Fruit fly (Drosophila melanogaster) whole organism, adult: ENCODE data around the gene Prx4.

Source experiments
- CG14711 ChIP-seq: fragments of 200-800 bp; sonication (Bioruptor generic); optimal IDR thresholded peaks from 2 replicates; lab custom pipeline; 2018; ENCODE audit warnings: missing biosample characterization, mild to moderate bottlenecking, missing genetic modification characterization, moderate library complexity
- pad ChIP-seq: fragments of 200-800 bp; sonication (Bioruptor generic); optimal IDR thresholded peaks from 3 replicates; lab custom pipeline; 2017; ENCODE audit warnings: missing biosample characterization, missing genetic modification characterization, mild to moderate bottlenecking, moderate library complexity, missing genetic modification reagents

- TF ChIP-seq pad (no peak), CG14711 (no peak)
Observed at dm6 chr3L:3017156-3017555, 25.0 kb upstream of the Prx4 start, which contains the start of gene CG32487.
